Fruit fly (Drosophila melanogaster) whole organism, embryonic: ENCODE results near the gene CG10064.
A peak's percentile ranks its signal among the peaks of the same experiment; 100 is the strongest.

Source experiments
- CG1024 ChIP-seq: fragments of 200-800 bp; sonication (Bioruptor generic); IDR thresholded peaks from 2 replicates; pipeline ENCODE4 v1.3.6; 2022; ENCODE audit warnings: missing biosample characterization, missing genetic modification characterization
- CG10543 ChIP-seq: fragments of 200-800 bp; sonication (Bioruptor generic); optimal IDR thresholded peaks from 3 replicates; lab custom pipeline; 2017; ENCODE audit warnings: missing biosample characterization, mild to moderate bottlenecking, missing genetic modification characterization, moderate library complexity
- CG10959 ChIP-seq: fragments of 200-800 bp; sonication (Bioruptor generic); IDR thresholded peaks from 2 replicates; pipeline ENCODE4 v1.3.6; 2022; ENCODE audit warnings: missing biosample characterization, missing genetic modification characterization
- CG11247 ChIP-seq: fragments of 200-800 bp; sonication (Bioruptor generic); IDR thresholded peaks from 2 replicates; pipeline ENCODE4 v1.3.6; 2022; ENCODE audit warnings: missing biosample characterization, missing genetic modification characterization
- CG11696 ChIP-seq: fragments of 200-800 bp; sonication (Bioruptor generic); IDR thresholded peaks from 2 replicates; pipeline ENCODE4 v1.3.6; 2022; ENCODE audit warnings: missing biosample characterization, missing genetic modification characterization
- CG15696 ChIP-seq: fragments of 200-800 bp; sonication (Bioruptor generic); optimal IDR thresholded peaks from 2 replicates; lab custom pipeline; 2019; ENCODE audit warnings: missing biosample characterization, mild to moderate bottlenecking, missing genetic modification characterization, moderate library complexity
- CG17359 ChIP-seq: fragments of 200-800 bp; sonication (Bioruptor generic); optimal IDR thresholded peaks from 3 replicates; lab custom pipeline; 2018; ENCODE audit warnings: missing biosample characterization, mild to moderate bottlenecking, missing genetic modification characterization, moderate library complexity
- CG2875 ChIP-seq: fragments of 200-800 bp; sonication (Bioruptor generic); optimal IDR thresholded peaks from 2 replicates; lab custom pipeline; 2017; ENCODE audit warnings: missing biosample characterization, mild to moderate bottlenecking, missing genetic modification characterization, missing genetic modification reagents
- CG3838 ChIP-seq: fragments of 200-800 bp; sonication (Bioruptor generic); optimal IDR thresholded peaks from 3 replicates; lab custom pipeline; 2016; ENCODE audit warnings: missing biosample characterization, missing genetic modification characterization
- CG4424 ChIP-seq: fragments of 200-800 bp; sonication (Bioruptor generic); optimal IDR thresholded peaks from 3 replicates; lab custom pipeline; 2016; ENCODE audit warnings: missing biosample characterization, missing genetic modification characterization
- CG4730 ChIP-seq: fragments of 200-800 bp; sonication (Bioruptor generic); IDR thresholded peaks from 2 replicates; pipeline ENCODE4 v1.3.6; 2022; ENCODE audit warnings: missing biosample characterization, missing genetic modification characterization
- CG4854 ChIP-seq: fragments of 200-800 bp; sonication (Bioruptor generic); optimal IDR thresholded peaks from 2 replicates; lab custom pipeline; 2016; ENCODE audit warnings: missing biosample characterization, missing genetic modification characterization, inconsistent platforms
- CG8388 ChIP-seq: fragments of 200-800 bp; sonication (Bioruptor generic); optimal IDR thresholded peaks from 2 replicates; lab custom pipeline; 2019; ENCODE audit warnings: missing biosample characterization, mild to moderate bottlenecking, missing genetic modification characterization, moderate library complexity
- CG8765 ChIP-seq: fragments of 200-800 bp; sonication (Bioruptor generic); IDR thresholded peaks from 2 replicates; pipeline ENCODE4 v1.3.6; 2022; ENCODE audit warnings: missing biosample characterization, missing genetic modification characterization
- CHES-1-like ChIP-seq: fragments of 200-800 bp; sonication (Bioruptor generic); optimal IDR thresholded peaks from 2 replicates; lab custom pipeline; 2016; ENCODE audit warnings: missing biosample characterization, missing genetic modification characterization
- CTCF ChIP-seq: fragments of 200-800 bp; sonication (Bioruptor generic); optimal IDR thresholded peaks from 2 replicates; lab custom pipeline; 2017; ENCODE audit warnings: missing biosample characterization, mild to moderate bottlenecking, missing genetic modification characterization, moderate library complexity
- D19B ChIP-seq: fragments of 200-800 bp; sonication (Bioruptor generic); optimal IDR thresholded peaks from 2 replicates; lab custom pipeline; 2017; ENCODE audit warnings: missing biosample characterization, mild to moderate bottlenecking, missing genetic modification characterization
- Dad ChIP-seq: fragments of 200-800 bp; sonication (Bioruptor generic); optimal IDR thresholded peaks from 3 replicates; lab custom pipeline; 2016; ENCODE audit warnings: missing biosample characterization, missing genetic modification characterization
- Dp ChIP-seq: fragments of 200-800 bp; sonication (Bioruptor generic); optimal IDR thresholded peaks from 2 replicates; lab custom pipeline; 2018; ENCODE audit warnings: missing biosample characterization, mild to moderate bottlenecking, missing genetic modification characterization, moderate library complexity
- E2f2 ChIP-seq: fragments of 200-800 bp; sonication (Bioruptor generic); IDR thresholded peaks from 2 replicates; pipeline ENCODE4 v1.3.6; 2022; ENCODE audit warnings: missing biosample characterization, missing genetic modification characterization
- ERR ChIP-seq: fragments of 200-800 bp; sonication (Bioruptor generic); optimal IDR thresholded peaks from 2 replicates; lab custom pipeline; 2016; ENCODE audit warnings: missing biosample characterization, missing genetic modification characterization
- Fer1 ChIP-seq: fragments of 200-800 bp; sonication (Bioruptor generic); optimal IDR thresholded peaks from 2 replicates; lab custom pipeline; 2017; ENCODE audit warnings: missing biosample characterization, mild to moderate bottlenecking, missing genetic modification characterization
- HmgZ ChIP-seq: fragments of 200-800 bp; sonication (Bioruptor generic); optimal IDR thresholded peaks from 2 replicates; lab custom pipeline; 2018; ENCODE audit warnings: missing biosample characterization, mild to moderate bottlenecking, missing genetic modification characterization
- Hmx ChIP-seq: fragments of 200-800 bp; sonication (Bioruptor generic); optimal IDR thresholded peaks from 2 replicates; lab custom pipeline; 2016; ENCODE audit warnings: missing biosample characterization, missing genetic modification characterization
- Jarid2 ChIP-seq: fragments of 200-800 bp; sonication (Bioruptor generic); optimal IDR thresholded peaks from 3 replicates; lab custom pipeline; 2017; ENCODE audit warnings: mild to moderate bottlenecking, missing biosample characterization, missing genetic modification reagents, missing genetic modification characterization
- MESR4 ChIP-seq: fragments of 200-800 bp; sonication (Bioruptor generic); optimal IDR thresholded peaks from 2 replicates; lab custom pipeline; 2018; ENCODE audit warnings: missing biosample characterization, mild to moderate bottlenecking, missing genetic modification characterization, moderate library complexity
- Opbp ChIP-seq: fragments of 200-800 bp; sonication (Bioruptor generic); IDR thresholded peaks from 3 replicates; pipeline ENCODE4 v1.3.6; 2022; ENCODE audit warnings: missing biosample characterization, missing genetic modification characterization; ENCODE audit not compliant: partially characterized antibody
- Pdp1 ChIP-seq, 2 experiments: fragments of 200-800 bp; sonication (Bioruptor generic); optimal IDR thresholded peaks; 3 replicates each; lab custom pipeline; 2016; ENCODE audit warnings: missing biosample characterization in 2 of 2, missing genetic modification characterization in 2 of 2, mild to moderate bottlenecking in 1 of 2, moderate library complexity in 1 of 2
- ara ChIP-seq: fragments of 200-800 bp; sonication (Bioruptor generic); IDR thresholded peaks from 2 replicates; pipeline ENCODE4 v1.3.6; 2022; ENCODE audit warnings: missing biosample characterization, missing genetic modification characterization
- dysf ChIP-seq: fragments of 200-800 bp; sonication (Bioruptor generic); IDR thresholded peaks from 3 replicates; pipeline ENCODE4 v1.3.6; 2022; ENCODE audit warnings: missing biosample characterization, missing genetic modification characterization
- exex ChIP-seq: fragments of 200-800 bp; sonication (Bioruptor generic); optimal IDR thresholded peaks from 4 replicates; lab custom pipeline; 2018; ENCODE audit warnings: missing biosample characterization, mild to moderate bottlenecking, missing genetic modification characterization, moderate library complexity
- fd64A ChIP-seq: fragments of 200-800 bp; sonication (Bioruptor generic); optimal IDR thresholded peaks from 3 replicates; lab custom pipeline; 2018; ENCODE audit warnings: missing biosample characterization, mild to moderate bottlenecking, missing genetic modification characterization
- gem ChIP-seq: fragments of 200-800 bp; sonication (Bioruptor generic); optimal IDR thresholded peaks from 2 replicates; lab custom pipeline; 2019; ENCODE audit warnings: missing biosample characterization, mild to moderate bottlenecking, missing genetic modification characterization, moderate library complexity
- gfzf ChIP-seq: fragments of 200-800 bp; sonication (Bioruptor generic); optimal IDR thresholded peaks from 2 replicates; lab custom pipeline; 2016; ENCODE audit warnings: missing biosample characterization, mild to moderate bottlenecking, missing genetic modification characterization, moderate library complexity
- gsb-n ChIP-seq: fragments of 200-800 bp; sonication (Bioruptor generic); optimal IDR thresholded peaks from 3 replicates; lab custom pipeline; 2018; ENCODE audit warnings: missing biosample characterization, mild to moderate bottlenecking, missing genetic modification characterization
- ham ChIP-seq: fragments of 200-800 bp; sonication (Bioruptor generic); IDR thresholded peaks from 2 replicates; pipeline ENCODE4 v1.3.6; 2022; ENCODE audit warnings: missing biosample characterization, missing genetic modification characterization
- jing ChIP-seq: fragments of 200-800 bp; sonication (Bioruptor generic); optimal IDR thresholded peaks from 2 replicates; lab custom pipeline; 2018; ENCODE audit warnings: missing biosample characterization, mild to moderate bottlenecking, missing genetic modification characterization
- knrl ChIP-seq: fragments of 200-800 bp; sonication (Bioruptor generic); IDR thresholded peaks from 3 replicates; pipeline ENCODE4 v1.3.6; 2022; ENCODE audit warnings: missing biosample characterization, missing genetic modification characterization; ENCODE audit not compliant: partially characterized antibody
- nerfin-1 ChIP-seq: fragments of 200-800 bp; sonication (Bioruptor generic); optimal IDR thresholded peaks from 3 replicates; lab custom pipeline; 2019; ENCODE audit warnings: missing biosample characterization, mild to moderate bottlenecking, missing genetic modification characterization, moderate library complexity
- nom ChIP-seq: fragments of 200-800 bp; sonication (Bioruptor generic); optimal IDR thresholded peaks from 2 replicates; lab custom pipeline; 2017; ENCODE audit warnings: missing biosample characterization, missing genetic modification characterization, mild to moderate bottlenecking, moderate library complexity, missing genetic modification reagents
- onecut ChIP-seq: fragments of 200-800 bp; sonication (Bioruptor generic); IDR thresholded peaks from 2 replicates; pipeline ENCODE4 v1.3.6; 2022; ENCODE audit warnings: missing biosample characterization, missing genetic modification characterization
- pho ChIP-seq: fragments of 200-800 bp; sonication (Bioruptor generic); optimal IDR thresholded peaks from 2 replicates; lab custom pipeline; 2016; ENCODE audit warnings: missing biosample characterization, missing genetic modification characterization
- rib ChIP-seq: fragments of 200-800 bp; sonication (Bioruptor generic); IDR thresholded peaks from 2 replicates; pipeline ENCODE4 v1.3.6; 2022; ENCODE audit warnings: missing biosample characterization, missing genetic modification characterization
- ro ChIP-seq: fragments of 200-800 bp; sonication (Bioruptor generic); IDR thresholded peaks from 2 replicates; pipeline ENCODE4 v1.3.6; 2022; ENCODE audit warnings: missing biosample characterization, missing genetic modification characterization
- shn ChIP-seq: fragments of 200-800 bp; sonication (Bioruptor generic); optimal IDR thresholded peaks from 3 replicates; lab custom pipeline; 2016; ENCODE audit warnings: missing biosample characterization, missing genetic modification characterization
- sqz ChIP-seq: fragments of 200-800 bp; sonication (Bioruptor generic); optimal IDR thresholded peaks from 3 replicates; lab custom pipeline; 2018; ENCODE audit warnings: missing biosample characterization, mild to moderate bottlenecking, missing genetic modification characterization
- ssp ChIP-seq: fragments of 200-800 bp; sonication (Bioruptor generic); IDR thresholded peaks from 2 replicates; pipeline ENCODE4 v1.3.6; 2022; ENCODE audit warnings: missing biosample characterization, missing genetic modification characterization
- trh ChIP-seq: fragments of 200-800 bp; sonication (Bioruptor generic); optimal IDR thresholded peaks from 2 replicates; lab custom pipeline; 2016; ENCODE audit warnings: missing biosample characterization, missing genetic modification characterization
- vfl ChIP-seq: fragments of 200-800 bp; sonication (Bioruptor generic); optimal IDR thresholded peaks from 2 replicates; lab custom pipeline; 2016; ENCODE audit warnings: missing biosample characterization, missing genetic modification characterization
- wek ChIP-seq: fragments of 200-800 bp; sonication (Bioruptor generic); optimal IDR thresholded peaks from 3 replicates; lab custom pipeline; 2018; ENCODE audit warnings: missing biosample characterization, mild to moderate bottlenecking, missing genetic modification characterization, moderate library complexity

CG10064 gene

dm6 chr3L:6964488-6965152 is 3.1 kb downstream of the CG10064 start, which contains the start of gene sgl (continued):
- TF ChIP-seq CG3838 = peak; percentile 7
- peak; percentile 81 for TF ChIP-seq sqz (GFP tag; lab: Kevin White, UChicago)
- no peak for TF ChIP-seq fd64A (GFP tag; lab: Kevin White, UChicago)
- TF ChIP-seq nom = peak; percentile 84
- peak; percentile 27 for TF ChIP-seq pho (GFP tag; lab: Kevin White, UChicago)
- TF ChIP-seq gsb-n (tag; lab: Kevin White, UChicago) = peak; percentile 15
- no peak for TF ChIP-seq trh (GFP tag; lab: Kevin White, UChicago)
- TF ChIP-seq ERR (GFP tag; lab: Kevin White, UChicago) = peak; percentile 1
- TF ChIP-seq Fer1 (GFP tag; lab: Kevin White, UChicago) = peak; percentile 73
- TF ChIP-seq exex (tag; lab: Kevin White, UChicago) = peak; percentile 19
- no peak for TF ChIP-seq CG11696 (GFP tag; lab: Robert Waterston, UW)
- peak; percentile 66 for TF ChIP-seq E2f2 (GFP tag; lab: Robert Waterston, UW)
- TF ChIP-seq D19B (GFP tag; lab: Kevin White, UChicago) = peak; percentile 14
- peak; percentile 55 for TF ChIP-seq HmgZ (tag; lab: Kevin White, UChicago)
- TF ChIP-seq Pdp1 (GFP tag; optimal IDR thresholded peaks at IDR 0.05; lab: Kevin White, UChicago) = peak; percentile 4 to 45
- 0 out of 2 replicates have a peak, but pooled peaks have one; percentile 5 for TF ChIP-seq CG8765 (GFP tag; lab: Robert Waterston, UW)
- TF ChIP-seq knrl (GFP tag; lab: Robert Waterston, UW) = peak; percentile 34; the same call in 1 of the 3 replicates
- no peak for TF ChIP-seq CG8388
- peak; percentile 36; the same call in 1 of the 2 replicates for TF ChIP-seq CG11247 (GFP tag; lab: Robert Waterston, UW)
- no peak for TF ChIP-seq CTCF (GFP tag; lab: Kevin White, UChicago)
- TF ChIP-seq CG10959 = no peak
- no peak for TF ChIP-seq ssp (GFP tag; lab: Robert Waterston, UW)
- peak; percentile 76 for TF ChIP-seq Opbp (GFP tag; lab: Robert Waterston, UW)
- TF ChIP-seq onecut (GFP tag; lab: Robert Waterston, UW) = peak; percentile 73
- peak; percentile 28; the same call in 1 of the 2 replicates for TF ChIP-seq CG1024 (GFP tag; lab: Robert Waterston, UW)
- no peak for TF ChIP-seq vfl (GFP tag; lab: Kevin White, UChicago)
- peak; percentile 29 for TF ChIP-seq wek (GFP tag; lab: Kevin White, UChicago)
- no peak for TF ChIP-seq gem (tag; lab: Kevin White, UChicago)
- peak; percentile 19 for TF ChIP-seq CG4424 (GFP tag; lab: Kevin White, UChicago)
- TF ChIP-seq jing (GFP tag; lab: Kevin White, UChicago) = peak; percentile 72
- no peak for TF ChIP-seq CG2875 (GFP tag; lab: Kevin White, UChicago)
- TF ChIP-seq ham (GFP tag; lab: Robert Waterston, UW) = no peak
- peak; percentile 41; the same call in 1 of the 2 replicates for TF ChIP-seq ara (GFP tag; lab: Robert Waterston, UW)
- peak; percentile 21 for TF ChIP-seq Dad (GFP tag; lab: Kevin White, UChicago)
- TF ChIP-seq CHES-1-like = peak; percentile 48
- peak; percentile 92 for TF ChIP-seq rib
- TF ChIP-seq CG4730 (GFP tag; lab: Robert Waterston, UW) = no peak
- peak; percentile 1 for TF ChIP-seq CG4854 (GFP tag; lab: Kevin White, UChicago)
- TF ChIP-seq Dp (GFP tag; lab: Kevin White, UChicago) = peak; percentile 66
- no peak for TF ChIP-seq ro (GFP tag; lab: Robert Waterston, UW)
- TF ChIP-seq gfzf (GFP tag; lab: Kevin White, UChicago) = peak; percentile 95
- TF ChIP-seq MESR4 (GFP tag; lab: Kevin White, UChicago) = peak; percentile 57
- 0 out of 3 replicates have a peak, but pooled peaks have one; percentile 10 for TF ChIP-seq dysf (GFP tag; lab: Robert Waterston, UW)
- peak; percentile 10 for TF ChIP-seq shn (GFP tag; lab: Kevin White, UChicago)
- TF ChIP-seq CG15696 = peak; percentile 7
- peak; percentile 26 for TF ChIP-seq CG17359
- peak; percentile 78 for TF ChIP-seq nerfin-1 (tag; lab: Kevin White, UChicago)
- peak; percentile 100 for TF ChIP-seq Jarid2 (GFP tag; lab: Kevin White, UChicago)
- TF ChIP-seq CG10543 (GFP tag; lab: Kevin White, UChicago) = peak; percentile 89
- TF ChIP-seq Hmx (GFP tag; lab: Kevin White, UChicago) = no peak
